Worm (Caenorhabditis elegans) whole organism, early embryonic: ENCODE measurements around the gene Y58A7A.3.

Source experiments
- F13C5.2 ChIP-seq: sonication (generic microtip); optimal IDR thresholded peaks from 2 replicates; lab custom pipeline; 2017; ENCODE audit warnings: mild to moderate bottlenecking, missing genetic modification characterization, inconsistent platforms, missing compliant biosample characterization
- aly-1 ChIP-seq: sonication (generic microtip); optimal IDR thresholded peaks from 2 replicates; lab custom pipeline; 2016; ENCODE audit warnings: missing genetic modification characterization, missing compliant biosample characterization
- ama-1 ChIP-seq: fragments of 150-350 bp; optimal IDR thresholded peaks from 2 replicates; lab custom pipeline; 2014
- ets-7 ChIP-seq: sonication (generic microtip); optimal IDR thresholded peaks from 2 replicates; lab custom pipeline; 2016; ENCODE audit warnings: missing genotype, missing genetic modification characterization, missing compliant biosample characterization
- flt-1 ChIP-seq: fragments of 200-800 bp; sonication (Bioruptor generic); IDR thresholded peaks from 2 replicates; pipeline ENCODE4 v1.3.6; 2022; ENCODE audit warnings: missing genetic modification characterization, missing compliant biosample characterization
- pes-1 ChIP-seq: fragments of 200-800 bp; sonication (Bioruptor generic); IDR thresholded peaks from 2 replicates; pipeline ENCODE4 v1.3.6; 2022; ENCODE audit warnings: missing genetic modification reagents, missing genetic modification characterization, missing compliant biosample characterization
- sea-1 ChIP-seq: fragments of 200-800 bp; sonication (Bioruptor generic); conservative IDR thresholded peaks from 2 replicates; pipeline ENCODE4 v1.3.6; 2022; ENCODE audit warnings: missing genetic modification characterization, missing compliant biosample characterization

DNA sequence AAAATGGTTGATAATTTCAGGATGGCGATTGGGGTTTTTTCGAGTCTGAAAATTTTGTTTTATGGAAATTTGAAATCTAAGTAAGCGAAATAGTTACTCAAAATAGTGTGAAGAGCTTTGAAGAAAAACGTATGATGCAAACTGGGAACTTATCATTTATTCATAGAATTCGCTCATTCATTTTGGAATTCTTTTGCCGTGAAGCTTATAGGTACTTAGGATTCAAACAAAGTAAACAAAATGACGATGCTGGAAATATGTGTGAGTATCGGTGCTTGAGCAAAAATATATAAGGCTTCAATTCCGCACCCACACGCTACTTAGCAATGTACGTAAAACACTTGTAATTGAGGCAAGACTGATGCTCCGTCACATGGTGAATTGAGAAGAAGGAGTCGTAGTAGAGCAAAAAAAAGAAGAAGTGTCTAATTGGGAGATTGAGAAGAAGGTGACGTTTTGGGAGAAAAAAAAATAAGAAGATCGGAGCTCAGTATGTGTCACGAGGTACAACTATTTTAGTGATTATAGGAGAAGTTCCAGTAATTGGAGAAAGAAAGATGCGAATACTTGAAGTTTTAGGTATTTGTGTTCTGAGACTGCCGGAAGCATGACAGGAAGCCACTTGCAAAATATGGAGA is 8.9 kb upstream of the Y58A7A.3 start, which contains the start of gene glb-32:
- TF ChIP-seq sea-1 (GFP tag; lab: Robert Waterston, UW) (no peak), ama-1 (lab: Kevin White, UChicago) (no peak), flt-1 (GFP tag; lab: Robert Waterston, UW) (no peak), aly-1 (tag; lab: Kevin White, UChicago) (no peak), F13C5.2 (tag; lab: Kevin White, UChicago) (no peak), pes-1 (GFP tag; lab: Robert Waterston, UW) (no peak), ets-7 (tag; lab: Kevin White, UChicago) (no peak)
